Worm (Caenorhabditis elegans): ENCODE results near the gene srbc-54.
"Not testable (repeated sequence)": the region's sequence is repeated elsewhere in the genome, so short reads cannot be mapped to it uniquely, and the experiment has no call there.

The srbc-54 gene

ce11 chrV:15815962-15816432 lies 17.5 kb downstream of the srbc-54 start, which contains the start of the genes fbxa-69 and F54B8.4:
TSS of gene fbxa-69 (minus strand) at chrV:15815971.
TSS of gene F54B8.4 (plus strand) at chrV:15816382.
- no peak for TF ChIP-seq vab-7 (GFP tag; IDR thresholded peaks at IDR 0.05)
- peak; percentile 43 for TF ChIP-seq nhr-28 (tag; optimal IDR thresholded peaks at IDR 0.05)
- no peak for TF ChIP-seq nhr-77 (tag; optimal IDR thresholded peaks at IDR 0.05)
- no peak for TF ChIP-seq nhr-6 (tag; optimal IDR thresholded peaks at IDR 0.05)
- TF ChIP-seq ama-1 (optimal IDR thresholded peaks at IDR 0.05), result no peak
- no peak for TF ChIP-seq pha-4 (GFP tag; IDR thresholded peaks at IDR 0.05)
- TF ChIP-seq pha-4 (tag; optimal IDR thresholded peaks at IDR 0.05), result no peak
- TF ChIP-seq lin-13 (GFP tag; optimal IDR thresholded peaks at IDR 0.05), result no peak
- TF ChIP-seq snpc-1.2 (GFP tag; IDR thresholded peaks at IDR 0.05), result no peak
- no peak for TF ChIP-seq T20F7.1 (GFP tag; optimal IDR thresholded peaks at IDR 0.05)
- peak; percentile 31 for TF ChIP-seq mxl-3 (GFP tag; optimal IDR thresholded peaks at IDR 0.05)
- TF ChIP-seq duxl-1 (tag; optimal IDR thresholded peaks at IDR 0.05; ENCODE audit: poor library complexity), result no peak
- TF ChIP-seq zfp-3 (GFP tag; conservative IDR thresholded peaks at IDR 0.05), result no peak
- TF ChIP-seq aha-1 (tag), result peak; percentile 32
- TF ChIP-seq madf-9 (GFP tag; conservative IDR thresholded peaks at IDR 0.05), result no peak
- no peak for TF ChIP-seq pqm-1 (tag; optimal IDR thresholded peaks at IDR 0.05)
- no peak for TF ChIP-seq daf-12 (tag; optimal IDR thresholded peaks at IDR 0.05)
- no peak for TF ChIP-seq ceh-32 (tag; optimal IDR thresholded peaks at IDR 0.05; ENCODE audit: poor library complexity)
- no peak for TF ChIP-seq D1046.2 (GFP tag; IDR thresholded peaks at IDR 0.05)
- no peak for TF ChIP-seq Y5F2A.4 (GFP tag; optimal IDR thresholded peaks at IDR 0.05)
- peak; percentile 71 for TF ChIP-seq zip-2 (tag; optimal IDR thresholded peaks at IDR 0.05)
- TF ChIP-seq hlh-30 (tag; optimal IDR thresholded peaks at IDR 0.05; ENCODE audit: insufficient read depth), result peak; percentile 24
- no peak for TF ChIP-seq nhr-41 (GFP tag; IDR thresholded peaks at IDR 0.05)
- no peak for TF ChIP-seq R02D3.7 (tag; optimal IDR thresholded peaks at IDR 0.05)
- TF ChIP-seq cey-2 (tag; optimal IDR thresholded peaks at IDR 0.05; ENCODE audit: borderline replicate concordance, insufficient read depth), result no peak
- no peak for TF ChIP-seq ZK337.2 (GFP tag; IDR thresholded peaks at IDR 0.05)
- no peak for TF ChIP-seq nhr-111 (GFP tag; optimal IDR thresholded peaks at IDR 0.05)
- no peak for TF ChIP-seq tra-1 (GFP tag; IDR thresholded peaks at IDR 0.05)
- TF ChIP-seq nhr-25 (tag; optimal IDR thresholded peaks at IDR 0.05; ENCODE audit: borderline replicate concordance, insufficient read depth), result no peak
- TF ChIP-seq spr-1 (tag; optimal IDR thresholded peaks at IDR 0.05), result no peak
- no peak for TF ChIP-seq hif-1 (tag; optimal IDR thresholded peaks at IDR 0.05)
- no peak for TF ChIP-seq spr-3 (GFP tag; optimal IDR thresholded peaks at IDR 0.05)
- TF ChIP-seq dmd-6 (GFP tag; IDR thresholded peaks at IDR 0.05), result peak; percentile 12; the same call in 1 of the 2 replicates
- no peak for TF ChIP-seq daf-8 (GFP tag; IDR thresholded peaks at IDR 0.05)
- no peak for TF ChIP-seq F26F4.8 (GFP tag; conservative IDR thresholded peaks at IDR 0.05)
- no peak for TF ChIP-seq ZK546.5 (tag; optimal IDR thresholded peaks at IDR 0.05)

ce11 chrV:15811982-15812381 lies 21.5 kb downstream of the srbc-54 start, which contains the start of gene nhr-282:
TSS of gene nhr-282 (plus strand) at chrV:15812282.
- TF ChIP-seq rbr-2 (tag; optimal IDR thresholded peaks at IDR 0.05); tag-97 (GFP tag; IDR thresholded peaks at IDR 0.05); Y5F2A.4 (GFP tag; optimal IDR thresholded peaks at IDR 0.05): not testable (repeated sequence)

- TF ChIP-seq dmd-8 (GFP tag; IDR thresholded peaks at IDR 0.05) (no peak), ctbp-1 (GFP tag; IDR thresholded peaks at IDR 0.05) (no peak), egl-43 (GFP tag; IDR thresholded peaks at IDR 0.05) (no peak), lin-29 (GFP tag; IDR thresholded peaks at IDR 0.05) (no peak), spr-3 (GFP tag; optimal IDR thresholded peaks at IDR 0.05) (no peak), dve-1 (tag; optimal IDR thresholded peaks at IDR 0.05; ENCODE audit: insufficient read depth) (no peak), unc-62 (GFP tag; optimal IDR thresholded peaks at IDR 0.05 in 1 of 2) (no peak), unc-62 (tag; optimal IDR thresholded peaks at IDR 0.05) (no peak), madf-9 (GFP tag; conservative IDR thresholded peaks at IDR 0.05) (no peak), T20F7.1 (GFP tag; optimal IDR thresholded peaks at IDR 0.05) (no peak), ztf-7 (tag; optimal IDR thresholded peaks at IDR 0.05) (no peak), nhr-237 (tag; optimal IDR thresholded peaks at IDR 0.05) (no peak), nhr-6 (tag; optimal IDR thresholded peaks at IDR 0.05) (no peak), lin-1 (GFP tag; IDR thresholded peaks at IDR 0.05) (no peak), nhr-76 (tag; optimal IDR thresholded peaks at IDR 0.05) (no peak), sdz-12 (GFP tag; optimal IDR thresholded peaks at IDR 0.05) (no peak), aha-1 (tag) (no peak)
Observed at ce11 chrV:15810446-15810845, 23.1 kb downstream of the srbc-54 start, which contains the start of gene F54B8.1. TSS of gene F54B8.1 (plus strand) at chrV:15810746.

Data from whole organism, L4 larva.